Worm (Caenorhabditis elegans): ENCODE measurements around the gene C15C7.6.

ce11 chrX:3176728-3177127, 6.4 kb upstream of the C15C7.6 start:
- TF ChIP-seq lin-13 (tag; optimal IDR thresholded peaks at IDR 0.05): no peak
- TF ChIP-seq ceh-39 (tag; optimal IDR thresholded peaks at IDR 0.05): no peak
- no peak for TF ChIP-seq elt-3 (tag; optimal IDR thresholded peaks at IDR 0.05)
- TF ChIP-seq mab-5 (tag; optimal IDR thresholded peaks at IDR 0.05): no peak

All from whole organism, mixed stage, embryonic.